Fruit fly (Drosophila melanogaster) whole organism, prepupa: ENCODE data around the gene Tmem214.

Experiments
- CG10631 ChIP-seq: fragments of 200-800 bp; sonication (Bioruptor generic); optimal IDR thresholded peaks from 2 replicates; lab custom pipeline; 2016; ENCODE audit warnings: missing biosample characterization, missing genetic modification characterization
- CG10669 ChIP-seq: fragments of 200-800 bp; sonication (Bioruptor generic); optimal IDR thresholded peaks from 3 replicates; lab custom pipeline; 2018; ENCODE audit warnings: missing biosample characterization, mild to moderate bottlenecking, missing genetic modification characterization, moderate library complexity
- CG15336 ChIP-seq: fragments of 200-800 bp; sonication (Bioruptor generic); IDR thresholded peaks from 2 replicates; pipeline ENCODE4 v1.3.6; 2022; ENCODE audit warnings: missing biosample characterization, missing genetic modification characterization
- CG1621 ChIP-seq: fragments of 200-800 bp; sonication (Bioruptor generic); optimal IDR thresholded peaks from 3 replicates; lab custom pipeline; 2018; ENCODE audit warnings: missing biosample characterization, mild to moderate bottlenecking, missing genetic modification characterization
- CG16779 ChIP-seq: fragments of 200-800 bp; sonication (Bioruptor generic); optimal IDR thresholded peaks from 3 replicates; lab custom pipeline; 2017; ENCODE audit warnings: missing biosample characterization, mild to moderate bottlenecking, missing genetic modification characterization
- CG3032 ChIP-seq: fragments of 200-800 bp; optimal IDR thresholded peaks from 2 replicates; lab custom pipeline; 2019; ENCODE audit warnings: missing biosample characterization, mild to moderate bottlenecking, missing genetic modification characterization, moderate library complexity
- CG31627 ChIP-seq: fragments of 200-800 bp; sonication (Bioruptor generic); optimal IDR thresholded peaks from 3 replicates; lab custom pipeline; 2016; ENCODE audit warnings: missing biosample characterization, missing genetic modification characterization
- CG32006 ChIP-seq: fragments of 200-800 bp; sonication (Bioruptor generic); optimal IDR thresholded peaks from 3 replicates; lab custom pipeline; 2017; ENCODE audit warnings: missing biosample characterization, mild to moderate bottlenecking, missing genetic modification characterization
- CG34406 ChIP-seq: fragments of 200-800 bp; sonication (Bioruptor generic); optimal IDR thresholded peaks from 3 replicates; lab custom pipeline; 2016; ENCODE audit warnings: missing biosample characterization, missing genetic modification characterization
- CG3919 ChIP-seq: fragments of 200-800 bp; sonication (Bioruptor generic); optimal IDR thresholded peaks from 3 replicates; lab custom pipeline; 2016; ENCODE audit warnings: missing biosample characterization, missing genetic modification characterization
- CG4318 ChIP-seq: fragments of 200-800 bp; sonication (Bioruptor generic); optimal IDR thresholded peaks from 3 replicates; lab custom pipeline; 2017; ENCODE audit warnings: missing biosample characterization, mild to moderate bottlenecking, missing genetic modification characterization
- CG6163 ChIP-seq: fragments of 200-800 bp; sonication (Bioruptor generic); IDR thresholded peaks from 3 replicates; pipeline ENCODE4 v1.3.6; 2022; ENCODE audit warnings: missing biosample characterization, missing genetic modification characterization
- CG6276 ChIP-seq: fragments of 200-800 bp; sonication (Bioruptor generic); optimal IDR thresholded peaks from 2 replicates; lab custom pipeline; 2017; ENCODE audit warnings: missing biosample characterization, mild to moderate bottlenecking, missing genetic modification characterization
- CG6792 ChIP-seq: fragments of 200-800 bp; sonication (Bioruptor generic); optimal IDR thresholded peaks from 3 replicates; lab custom pipeline; 2016; ENCODE audit warnings: missing biosample characterization, missing genetic modification characterization
- CG6854 ChIP-seq: fragments of 200-800 bp; sonication (Bioruptor generic); optimal IDR thresholded peaks from 2 replicates; lab custom pipeline; 2017; ENCODE audit warnings: missing biosample characterization, mild to moderate bottlenecking, missing genetic modification characterization
- CG7368 ChIP-seq: fragments of 200-800 bp; sonication (Bioruptor generic); optimal IDR thresholded peaks from 3 replicates; lab custom pipeline; 2016; ENCODE audit warnings: missing biosample characterization, missing genetic modification characterization
- CG8319 ChIP-seq: fragments of 200-800 bp; sonication (Bioruptor generic); optimal IDR thresholded peaks from 3 replicates; lab custom pipeline; 2016; ENCODE audit warnings: missing biosample characterization, missing genetic modification characterization
- CG8632 ChIP-seq: fragments of 200-800 bp; sonication (Bioruptor generic); optimal IDR thresholded peaks from 3 replicates; lab custom pipeline; 2016; ENCODE audit warnings: missing biosample characterization, missing genetic modification characterization
- CG9139 ChIP-seq: fragments of 200-800 bp; sonication (Bioruptor generic); optimal IDR thresholded peaks from 3 replicates; lab custom pipeline; 2017; ENCODE audit warnings: missing biosample characterization, mild to moderate bottlenecking, missing genetic modification characterization
- Eip78C ChIP-seq: fragments of 200-800 bp; sonication (Bioruptor generic); peaks from one replicate; lab custom pipeline; 2016; ENCODE audit warnings: missing biosample characterization, missing genetic modification characterization
- Eip93F ChIP-seq: fragments of 200-800 bp; sonication (Bioruptor generic); optimal IDR thresholded peaks from 2 replicates; lab custom pipeline; 2016; ENCODE audit warnings: missing biosample characterization, mild to moderate bottlenecking, missing genetic modification characterization
- Ets21C ChIP-seq: fragments of 200-800 bp; sonication (Bioruptor generic); optimal IDR thresholded peaks from 3 replicates; lab custom pipeline; 2016; ENCODE audit warnings: missing biosample characterization, missing genetic modification characterization
- Gug ChIP-seq: fragments of 200-800 bp; sonication (Bioruptor generic); IDR thresholded peaks from 2 replicates; pipeline ENCODE4 v1.3.6; 2022; ENCODE audit warnings: missing biosample characterization, missing genetic modification characterization
- Hr38 ChIP-seq: sonication (Bioruptor generic); optimal IDR thresholded peaks from 2 replicates; lab custom pipeline; 2016; ENCODE audit warnings: missing biosample characterization, missing genetic modification characterization
- Hr39 ChIP-seq: fragments of 200-800 bp; sonication (Bioruptor generic); optimal IDR thresholded peaks from 2 replicates; lab custom pipeline; 2016; ENCODE audit warnings: missing biosample characterization, missing genetic modification characterization
- Hr4 ChIP-seq: fragments of 200-800 bp; sonication (Bioruptor generic); optimal IDR thresholded peaks from 3 replicates; lab custom pipeline; 2016; ENCODE audit warnings: missing biosample characterization, missing genetic modification characterization
- Lpt ChIP-seq: fragments of 200-800 bp; sonication (Bioruptor generic); optimal IDR thresholded peaks from 3 replicates; lab custom pipeline; 2016; ENCODE audit warnings: missing biosample characterization, missing genetic modification characterization
- OdsH ChIP-seq: fragments of 200-800 bp; sonication (Bioruptor generic); optimal IDR thresholded peaks from 3 replicates; lab custom pipeline; 2016; ENCODE audit warnings: missing biosample characterization, missing genetic modification characterization
- Sox14 ChIP-seq: fragments of 200-800 bp; sonication (Bioruptor generic); optimal IDR thresholded peaks from 3 replicates; lab custom pipeline; 2016; ENCODE audit warnings: missing biosample characterization, missing genetic modification characterization
- Sox15 ChIP-seq: fragments of 200-800 bp; sonication (Bioruptor generic); optimal IDR thresholded peaks from 3 replicates; lab custom pipeline; 2016; ENCODE audit warnings: missing biosample characterization, missing genetic modification characterization
- achi ChIP-seq: fragments of 200-800 bp; sonication (Bioruptor generic); optimal IDR thresholded peaks from 3 replicates; lab custom pipeline; 2016; ENCODE audit warnings: missing biosample characterization, missing genetic modification characterization
- cyc ChIP-seq: fragments of 200-800 bp; sonication (Bioruptor generic); optimal IDR thresholded peaks from 3 replicates; lab custom pipeline; 2016; ENCODE audit warnings: missing biosample characterization, missing genetic modification characterization
- dac ChIP-seq: fragments of 200-800 bp; sonication (Bioruptor generic); optimal IDR thresholded peaks from 2 replicates; lab custom pipeline; 2017; ENCODE audit warnings: missing biosample characterization, mild to moderate bottlenecking, missing genetic modification characterization
- dsx ChIP-seq: fragments of 200-800 bp; optimal IDR thresholded peaks from 3 replicates; lab custom pipeline; 2019; ENCODE audit warnings: missing biosample characterization, mild to moderate bottlenecking, missing genetic modification characterization, moderate library complexity; ENCODE audit not compliant: poor library complexity, severe bottlenecking
- eg ChIP-seq: fragments of 200-800 bp; sonication (Bioruptor generic); IDR thresholded peaks from 3 replicates; pipeline ENCODE4 v1.3.6; 2022; ENCODE audit warnings: missing biosample characterization, missing genetic modification characterization
- esn ChIP-seq: fragments of 200-800 bp; sonication (Bioruptor generic); optimal IDR thresholded peaks from 2 replicates; lab custom pipeline; 2016; ENCODE audit warnings: missing biosample characterization, mild to moderate bottlenecking, missing genetic modification characterization, moderate library complexity
- fd59A ChIP-seq: fragments of 200-800 bp; sonication (Bioruptor generic); optimal IDR thresholded peaks from 2 replicates; lab custom pipeline; 2017; ENCODE audit warnings: missing biosample characterization, mild to moderate bottlenecking, missing genetic modification characterization, missing genetic modification reagents
- fd85E ChIP-seq: fragments of 200-800 bp; sonication (Bioruptor generic); optimal IDR thresholded peaks from 3 replicates; lab custom pipeline; 2016; ENCODE audit warnings: missing biosample characterization, missing genetic modification characterization
- lz ChIP-seq: fragments of 200-800 bp; sonication (Bioruptor generic); optimal IDR thresholded peaks from 3 replicates; lab custom pipeline; 2016; ENCODE audit warnings: missing biosample characterization, missing genetic modification characterization
- net ChIP-seq: fragments of 200-800 bp; sonication (Bioruptor generic); optimal IDR thresholded peaks from 3 replicates; lab custom pipeline; 2016; ENCODE audit warnings: missing biosample characterization, missing genetic modification characterization
- pdm3 ChIP-seq: fragments of 200-800 bp; sonication (Bioruptor generic); optimal IDR thresholded peaks from 3 replicates; lab custom pipeline; 2016; ENCODE audit warnings: missing biosample characterization, missing genetic modification characterization
- spab ChIP-seq: fragments of 200-800 bp; sonication (Bioruptor generic); optimal IDR thresholded peaks from 2 replicates; lab custom pipeline; 2017; ENCODE audit warnings: missing biosample characterization, mild to moderate bottlenecking, missing genetic modification characterization, missing genetic modification reagents
- ss ChIP-seq, 2 experiments: fragments of 200-800 bp; sonication (Bioruptor generic); optimal IDR thresholded peaks; 2 replicates in 1 of 2; 3 replicates in 1 of 2; lab custom pipeline; 2017 to 2018; ENCODE audit warnings: mild to moderate bottlenecking in 2 of 2, missing biosample characterization in 2 of 2, missing genetic modification characterization in 2 of 2, moderate library complexity in 1 of 2
- svp ChIP-seq: fragments of 200-800 bp; sonication (Bioruptor generic); peaks from one replicate; lab custom pipeline; 2016; ENCODE audit warnings: missing biosample characterization, missing genetic modification characterization
- topi ChIP-seq: fragments of 200-800 bp; sonication (Bioruptor generic); optimal IDR thresholded peaks from 3 replicates; lab custom pipeline; 2016; ENCODE audit warnings: missing biosample characterization, missing genetic modification characterization
- vri ChIP-seq: fragments of 200-800 bp; sonication (Bioruptor generic); optimal IDR thresholded peaks from 3 replicates; lab custom pipeline; 2016; ENCODE audit warnings: missing biosample characterization, mild to moderate bottlenecking, missing genetic modification characterization

Gene Tmem214

dm6 chr2L:11010999-11011398 lies 40.9 kb upstream of the Tmem214 start, which contains the start of the genes Art8 and dUTPase (continued):
- TF ChIP-seq CG6276 (GFP tag; lab: Kevin White, UChicago) (no peak), svp (GFP tag; lab: Kevin White, UChicago) (no peak), eg (GFP tag; lab: Robert Waterston, UW) (peak; percentile 40; the same call in 1 of the 3 replicates), Lpt (peak; percentile 12), esn (peak; percentile 73), Sox14 (GFP tag; lab: Kevin White, UChicago) (peak; percentile 31), dsx (GFP tag; lab: Kevin White, UChicago) (peak; percentile 52), cyc (GFP tag; lab: Kevin White, UChicago) (peak; percentile 60), lz (GFP tag; lab: Kevin White, UChicago) (peak; percentile 58)

DNA sequence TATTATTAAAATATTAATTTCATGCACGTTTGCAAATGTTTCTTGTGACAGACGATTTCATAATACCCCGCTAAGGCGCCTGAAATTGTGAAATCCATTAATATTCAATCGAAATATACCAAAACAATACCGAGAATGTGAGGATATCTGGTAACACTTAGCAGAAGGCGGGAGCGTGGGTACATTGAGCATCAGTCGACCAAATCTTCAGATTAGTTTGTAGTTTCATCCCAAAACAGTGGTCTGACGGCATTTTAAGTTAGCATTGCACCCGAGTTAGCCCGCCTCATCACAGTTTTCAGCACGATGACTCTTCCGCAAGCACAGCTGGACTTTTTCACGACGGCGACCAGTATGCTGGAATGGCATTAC lies 34.6 kb upstream of the Tmem214 start, which contains the start of gene Nup154:
Gene Nup154, plus strand, starts transcription at position 147 of the 372 bp plus-strand sequence.
- TF ChIP-seq CG6854 (GFP tag; lab: Kevin White, UChicago) (peak; percentile 23), vri (no peak), fd85E (GFP tag; lab: Kevin White, UChicago) (no peak), CG8319 (GFP tag; lab: Kevin White, UChicago) (no peak), Gug (GFP tag; lab: Robert Waterston, UW) (no peak), net (GFP tag; lab: Kevin White, UChicago) (no peak)

DNA sequence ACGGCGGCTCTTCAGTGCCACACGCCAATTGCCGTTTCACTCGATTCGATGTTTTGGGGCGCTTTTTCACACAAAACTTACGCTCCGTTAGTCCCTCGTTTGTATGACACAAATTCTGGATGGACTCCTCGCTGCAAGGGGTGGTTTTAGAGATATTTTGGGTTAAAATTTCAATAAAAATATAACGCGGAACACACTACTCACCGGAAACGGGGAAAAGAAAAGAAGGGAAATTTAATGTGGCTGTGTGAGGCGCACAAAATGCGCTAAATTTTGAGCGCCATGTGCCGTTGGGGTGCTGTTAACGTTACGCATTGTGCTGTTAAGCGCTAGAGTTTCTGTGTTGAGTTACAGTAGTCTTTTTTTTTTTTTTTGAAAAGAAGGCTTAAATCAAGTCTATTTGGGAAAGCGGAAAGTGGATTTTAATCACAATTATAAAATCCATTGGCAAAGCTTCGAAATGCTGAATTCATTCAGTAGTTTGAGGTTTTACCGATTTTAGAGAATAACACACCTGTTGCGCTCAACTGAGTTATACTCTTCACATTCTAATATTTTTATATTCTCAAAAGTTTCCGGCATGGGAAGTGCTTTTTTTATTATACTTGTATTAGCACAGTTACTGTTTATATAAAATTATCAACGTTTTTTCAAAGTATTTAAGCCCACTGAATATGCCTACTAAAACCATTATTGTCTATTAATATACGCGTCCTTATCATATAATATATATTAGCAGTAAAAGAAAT lies 34.0 kb upstream of the Tmem214 start, which contains the start of gene RpL9:
Gene RpL9, minus strand, starts transcription at position 265 of the 749 bp plus-strand sequence.
- TF ChIP-seq CG8632 (peak; percentile 71), CG3919 (GFP tag; lab: Kevin White, UChicago) (no peak), lz (GFP tag; lab: Kevin White, UChicago) (peak; percentile 71), Hr39 (GFP tag; lab: Kevin White, UChicago) (no peak), net (GFP tag; lab: Kevin White, UChicago) (no peak), CG3032 (tag; lab: Kevin White, UChicago) (peak; percentile 35), Sox15 (GFP tag; lab: Kevin White, UChicago) (no peak), OdsH (peak; percentile 60), ss (GFP tag; optimal IDR thresholded peaks at IDR 0.05; lab: Kevin White, UChicago) (no peak), Eip93F (GFP tag; lab: Kevin White, UChicago) (no peak), CG10669 (GFP tag; lab: Kevin White, UChicago) (no peak), Ets21C (GFP tag; lab: Kevin White, UChicago) (no peak), CG15336 (GFP tag; lab: Robert Waterston, UW) (no peak), CG8319 (GFP tag; lab: Kevin White, UChicago) (peak; percentile 44), CG9139 (GFP tag; lab: Kevin White, UChicago) (no peak), vri (no peak), CG16779 (tag; lab: Kevin White, UChicago) (no peak), CG4318 (GFP tag; lab: Kevin White, UChicago) (no peak), Sox14 (GFP tag; lab: Kevin White, UChicago) (no peak), CG6276 (GFP tag; lab: Kevin White, UChicago) (no peak), dac (no peak), Eip78C (GFP tag; lab: Kevin White, UChicago) (peak; percentile 92), spab (GFP tag; lab: Kevin White, UChicago) (no peak), CG1621 (tag; lab: Kevin White, UChicago) (no peak), Hr38 (no peak), Gug (GFP tag; lab: Robert Waterston, UW) (no peak), CG6792 (GFP tag; lab: Kevin White, UChicago) (peak; percentile 54), Hr4 (GFP tag; lab: Kevin White, UChicago) (no peak), CG10631 (GFP tag; lab: Kevin White, UChicago) (no peak), svp (GFP tag; lab: Kevin White, UChicago) (no peak), pdm3 (GFP tag; lab: Kevin White, UChicago) (no peak), CG31627 (GFP tag; lab: Kevin White, UChicago) (peak; percentile 34), CG32006 (GFP tag; lab: Kevin White, UChicago) (no peak), CG34406 (GFP tag; lab: Kevin White, UChicago) (no peak), topi (GFP tag; lab: Kevin White, UChicago) (peak; percentile 71), CG6163 (GFP tag; lab: Robert Waterston, UW) (no peak; the same call in 2 of the 3 replicates), eg (GFP tag; lab: Robert Waterston, UW) (no peak), esn (peak; percentile 72), fd59A (GFP tag; lab: Kevin White, UChicago) (peak; percentile 39), CG7368 (peak; percentile 63), achi (GFP tag; lab: Kevin White, UChicago) (no peak)
